Worm (Caenorhabditis elegans) whole organism, early embryonic: Measurements from ENCODE around the gene tag-244.

Experiments used
- aly-1 ChIP-seq: sonication (generic microtip); optimal IDR thresholded peaks from 2 replicates; lab custom pipeline; 2016; ENCODE audit warnings: missing genetic modification characterization, missing compliant biosample characterization
- ama-1 ChIP-seq: fragments of 150-350 bp; optimal IDR thresholded peaks from 2 replicates; lab custom pipeline; 2014
- ets-7 ChIP-seq: sonication (generic microtip); optimal IDR thresholded peaks from 2 replicates; lab custom pipeline; 2016; ENCODE audit warnings: missing genotype, missing genetic modification characterization, missing compliant biosample characterization
- sea-1 ChIP-seq: fragments of 200-800 bp; sonication (Bioruptor generic); conservative IDR thresholded peaks from 2 replicates; pipeline ENCODE4 v1.3.6; 2022; ENCODE audit warnings: missing genetic modification characterization, missing compliant biosample characterization

DNA sequence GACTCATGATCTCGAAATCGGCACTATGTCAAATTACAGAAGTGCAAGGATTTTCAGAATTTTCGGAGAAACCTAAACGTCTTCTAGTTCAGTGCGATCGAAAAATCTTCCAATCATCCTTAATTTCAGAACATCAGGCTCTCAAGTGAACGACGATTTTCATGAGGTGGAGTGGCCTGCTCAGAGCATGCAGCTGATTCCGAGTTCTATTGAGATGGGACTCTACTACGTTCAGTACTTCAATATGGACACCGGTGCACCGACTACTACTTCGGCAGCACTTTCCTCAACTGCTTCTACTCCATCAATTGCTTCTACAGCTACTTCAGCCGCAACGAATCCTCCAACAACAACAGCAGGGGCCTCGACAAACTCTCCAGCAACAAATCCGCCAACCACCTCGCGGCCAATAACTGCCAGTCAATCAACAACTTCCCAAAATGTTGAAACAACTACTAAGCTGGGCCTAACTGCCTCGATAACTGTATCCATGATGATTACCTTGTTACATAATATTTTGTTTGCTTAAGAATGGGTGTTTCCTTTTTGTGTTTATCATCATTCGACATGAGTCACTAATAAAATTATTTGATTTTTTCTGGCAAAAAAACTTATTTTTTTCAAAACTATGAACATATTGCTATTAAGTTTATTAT is 12.9 kb downstream of the tag-244 start, which contains the start of gene Y41D4B.15:
- no peak for TF ChIP-seq ets-7
- TF ChIP-seq ama-1 (lab: Kevin White, UChicago), result no peak
- no peak for TF ChIP-seq sea-1
- TF ChIP-seq aly-1 (tag; lab: Kevin White, UChicago), result no peak
